Worm (Caenorhabditis elegans) whole organism, L4/young adult: Measurements from ENCODE around the gene cyn-10.

Experiments used
- dao-5 ChIP-seq: sonication (generic microtip); optimal IDR thresholded peaks from 2 replicates; lab custom pipeline; 2016; ENCODE audit warnings: missing genotype, missing genetic modification characterization, moderate library complexity, missing compliant biosample characterization
- him-1 ChIP-seq: sonication (generic microtip); optimal IDR thresholded peaks from 2 replicates; lab custom pipeline; 2016; ENCODE audit warnings: missing genotype, missing genetic modification reagents, missing genetic modification characterization, missing compliant biosample characterization

ce11 chrII:6888211-6888610 lies 25.0 kb downstream of the cyn-10 start:
- TF ChIP-seq him-1 (tag; lab: Kevin White, UChicago) = peak; percentile 11
- TF ChIP-seq dao-5 (tag; lab: Kevin White, UChicago) = no peak
